Worm (Caenorhabditis elegans) whole organism, L1 larva: ENCODE results near the gene C47E12.3.

Experiments
- C34B4.2 ChIP-seq: sonication (generic microtip); optimal IDR thresholded peaks from 2 replicates; lab custom pipeline; 2017; ENCODE audit warnings: mild to moderate bottlenecking, missing genetic modification characterization, missing compliant biosample characterization
- F16B12.6 ChIP-seq: fragments of 150-350 bp; optimal IDR thresholded peaks from 2 replicates; lab custom pipeline; 2014; ENCODE audit warnings: missing biosample characterization, missing genetic modification characterization
- aly-2 ChIP-seq: fragments of 150-350 bp; optimal IDR thresholded peaks from 2 replicates; lab custom pipeline; 2014; ENCODE audit warnings: missing biosample characterization, missing genetic modification characterization
- ama-1 ChIP-seq: fragments of 150-350 bp; optimal IDR thresholded peaks from 2 replicates; lab custom pipeline; 2014
- ceh-63 ChIP-seq: fragments of 200-800 bp; sonication (Bioruptor generic); optimal IDR thresholded peaks from 2 replicates; lab custom pipeline; 2018; ENCODE audit warnings: mild to moderate bottlenecking, missing genetic modification characterization, missing compliant biosample characterization
- ceh-90 ChIP-seq: sonication (generic microtip); optimal IDR thresholded peaks from 2 replicates; lab custom pipeline; 2016; ENCODE audit warnings: missing genetic modification characterization, missing compliant biosample characterization
- dpl-1 ChIP-seq, 3 experiments: fragments of 150-350 bp in 2 of 3; sonication (generic microtip) in 1 of 3; optimal IDR thresholded peaks; 2 replicates each; lab custom pipeline; 2014 to 2017; ENCODE audit warnings: missing biosample characterization in 3 of 3, missing genetic modification characterization in 3 of 3, missing genetic modification reagents in 3 of 3
- dsc-1 ChIP-seq: sonication (generic microtip); optimal IDR thresholded peaks from 2 replicates; lab custom pipeline; 2016; ENCODE audit warnings: mild to moderate bottlenecking, missing genetic modification characterization, missing compliant biosample characterization
- efl-1 ChIP-seq, 4 experiments: fragments of 150-350 bp; optimal IDR thresholded peaks in 3 of 4; peaks in 1 of 4; 1 replicate in 1 of 4; 2 replicates in 3 of 4; lab custom pipeline; 2014; ENCODE audit warnings: missing biosample characterization in 2 of 4, missing genetic modification characterization in 2 of 4, missing genetic modification reagents in 2 of 4
- efl-3 ChIP-seq: fragments of 200-800 bp; sonication (Bioruptor generic); optimal IDR thresholded peaks from 2 replicates; lab custom pipeline; 2018; ENCODE audit warnings: mild to moderate bottlenecking, missing genetic modification characterization, missing compliant biosample characterization
- egl-13 ChIP-seq: sonication (generic microtip); optimal IDR thresholded peaks from 2 replicates; lab custom pipeline; 2016; ENCODE audit warnings: missing genotype, missing genetic modification reagents, missing genetic modification characterization, missing compliant biosample characterization
- egl-27 ChIP-seq, 2 experiments: fragments of 150-350 bp in 1 of 2; sonication (generic microtip); optimal IDR thresholded peaks; 3 replicates each; lab custom pipeline; 2017 to 2018; ENCODE audit warnings: missing biosample characterization in 2 of 2, missing genetic modification characterization in 2 of 2, missing genetic modification reagents in 2 of 2
- elt-2 ChIP-seq: sonication (generic microtip); optimal IDR thresholded peaks from 2 replicates; lab custom pipeline; 2016; ENCODE audit warnings: missing genetic modification characterization, mild to moderate bottlenecking, inconsistent platforms, missing compliant biosample characterization, missing genetic modification reagents
- ets-5 ChIP-seq: fragments of 200-800 bp; sonication (Bioruptor generic); IDR thresholded peaks from 2 replicates; pipeline ENCODE4 v1.3.6; 2022; ENCODE audit warnings: missing genetic modification characterization, missing compliant biosample characterization
- fkh-10 ChIP-seq: sonication (generic microtip); optimal IDR thresholded peaks from 2 replicates; lab custom pipeline; 2017; ENCODE audit warnings: missing biosample characterization, missing genetic modification reagents, missing genetic modification characterization
- fkh-4 ChIP-seq: sonication (generic microtip); optimal IDR thresholded peaks from 2 replicates; lab custom pipeline; 2016; ENCODE audit warnings: missing compliant biosample characterization, missing genetic modification characterization, borderline replicate concordance
- grh-1 ChIP-seq: fragments of 200-800 bp; sonication (Bioruptor generic); IDR thresholded peaks from 2 replicates; pipeline ENCODE4 v1.3.6; 2022; ENCODE audit warnings: missing genetic modification reagents, missing genetic modification characterization, missing compliant biosample characterization
- hlh-17 ChIP-seq: fragments of 200-800 bp; sonication (Bioruptor generic); optimal IDR thresholded peaks from 2 replicates; lab custom pipeline; 2018; ENCODE audit warnings: missing genetic modification characterization, mild to moderate bottlenecking, missing compliant biosample characterization, moderate library complexity, borderline replicate concordance
- isw-1 ChIP-seq: fragments of 200-800 bp; sonication (Bioruptor generic); IDR thresholded peaks from 2 replicates; pipeline ENCODE4 v1.3.6; 2022; ENCODE audit warnings: missing genetic modification characterization, missing compliant biosample characterization
- lin-13 ChIP-seq: fragments of 150-350 bp; optimal IDR thresholded peaks from 2 replicates; lab custom pipeline; 2014; ENCODE audit warnings: missing biosample characterization, missing genetic modification reagents, missing genetic modification characterization
- lin-15B ChIP-seq: fragments of 150-350 bp; sonication (generic microtip); optimal IDR thresholded peaks from 3 replicates; lab custom pipeline; 2014; ENCODE audit warnings: missing biosample characterization, missing genetic modification characterization
- lir-3 ChIP-seq: sonication (generic microtip); optimal IDR thresholded peaks from 2 replicates; lab custom pipeline; 2016; ENCODE audit warnings: mild to moderate bottlenecking, missing genetic modification characterization, moderate library complexity, missing compliant biosample characterization; ENCODE audit not compliant: poor library complexity
- lsy-2 ChIP-seq, 2 experiments: fragments of 150-350 bp; optimal IDR thresholded peaks; 2 replicates each; lab custom pipeline; 2014; ENCODE audit warnings: missing biosample characterization in 2 of 2, missing genetic modification characterization in 2 of 2
- mdl-1 ChIP-seq, 2 experiments: fragments of 150-350 bp; optimal IDR thresholded peaks; 2 replicates each; lab custom pipeline; 2014 to 2017; ENCODE audit warnings: missing biosample characterization in 2 of 2, missing genetic modification characterization in 2 of 2, inconsistent platforms in 1 of 2
- mep-1 ChIP-seq: fragments of 150-350 bp; optimal IDR thresholded peaks from 2 replicates; lab custom pipeline; 2014; ENCODE audit warnings: missing biosample characterization, missing genetic modification characterization
- nhr-11 ChIP-seq: fragments of 150-350 bp; optimal IDR thresholded peaks from 2 replicates; lab custom pipeline; 2014; ENCODE audit warnings: missing biosample characterization, missing genetic modification characterization
- nhr-12 ChIP-seq: sonication (generic microtip); optimal IDR thresholded peaks from 2 replicates; lab custom pipeline; 2017; ENCODE audit warnings: missing biosample characterization, missing genetic modification characterization
- nhr-20 ChIP-seq: sonication (generic microtip); optimal IDR thresholded peaks from 2 replicates; lab custom pipeline; 2016; ENCODE audit warnings: mild to moderate bottlenecking, missing genetic modification characterization, missing compliant biosample characterization
- nhr-47 ChIP-seq: sonication (generic microtip); optimal IDR thresholded peaks from 2 replicates; lab custom pipeline; 2016; ENCODE audit warnings: mild to moderate bottlenecking, missing genetic modification characterization, moderate library complexity, missing compliant biosample characterization
- nhr-84 ChIP-seq: sonication (generic microtip); optimal IDR thresholded peaks from 2 replicates; lab custom pipeline; 2017; ENCODE audit warnings: missing biosample characterization, missing genetic modification characterization
- pax-3 ChIP-seq: fragments of 200-800 bp; sonication (Bioruptor generic); optimal IDR thresholded peaks from 2 replicates; lab custom pipeline; 2018; ENCODE audit warnings: mild to moderate bottlenecking, missing genetic modification characterization, moderate library complexity, missing compliant biosample characterization
- pqm-1 ChIP-seq: sonication (generic microtip); optimal IDR thresholded peaks from 3 replicates; lab custom pipeline; 2017; ENCODE audit warnings: missing biosample characterization, missing genetic modification characterization
- rnt-1 ChIP-seq: sonication (generic microtip); optimal IDR thresholded peaks from 2 replicates; lab custom pipeline; 2016; ENCODE audit warnings: mild to moderate bottlenecking, missing genetic modification characterization, moderate library complexity, missing compliant biosample characterization
- snpc-4 ChIP-seq: fragments of 150-350 bp; optimal IDR thresholded peaks from 2 replicates; lab custom pipeline; 2014; ENCODE audit warnings: missing biosample characterization, missing genetic modification characterization
- sup-37 ChIP-seq: fragments of 200-800 bp; sonication (Bioruptor generic); optimal IDR thresholded peaks from 2 replicates; lab custom pipeline; 2018; ENCODE audit warnings: mild to moderate bottlenecking, missing genetic modification characterization, missing compliant biosample characterization
- tbx-2 ChIP-seq: sonication (generic microtip); optimal IDR thresholded peaks from 2 replicates; lab custom pipeline; 2016; ENCODE audit warnings: missing genetic modification characterization, missing compliant biosample characterization
- unc-62 ChIP-seq: fragments of 150-350 bp; optimal IDR thresholded peaks from 2 replicates; lab custom pipeline; 2014; ENCODE audit warnings: missing biosample characterization, missing genetic modification reagents, missing genetic modification characterization
- unc-98 ChIP-seq: fragments of 200-800 bp; sonication (Bioruptor generic); IDR thresholded peaks from 2 replicates; pipeline ENCODE4 v1.3.6; 2022; ENCODE audit warnings: missing genetic modification characterization, missing compliant biosample characterization
- xbp-1 ChIP-seq: sonication (generic microtip); optimal IDR thresholded peaks from 2 replicates; lab custom pipeline; 2016; ENCODE audit warnings: missing genetic modification characterization, missing compliant biosample characterization
- ztf-11 ChIP-seq, 2 experiments: sonication (generic microtip); optimal IDR thresholded peaks; 2 replicates each; lab custom pipeline; 2016 to 2017; ENCODE audit warnings: missing genetic modification characterization in 2 of 2, missing biosample characterization in 1 of 2, missing compliant biosample characterization in 1 of 2
- ztf-4 ChIP-seq: fragments of 150-350 bp; optimal IDR thresholded peaks from 2 replicates; lab custom pipeline; 2014; ENCODE audit warnings: missing biosample characterization, missing genetic modification characterization

The C47E12.3 gene

DNA sequence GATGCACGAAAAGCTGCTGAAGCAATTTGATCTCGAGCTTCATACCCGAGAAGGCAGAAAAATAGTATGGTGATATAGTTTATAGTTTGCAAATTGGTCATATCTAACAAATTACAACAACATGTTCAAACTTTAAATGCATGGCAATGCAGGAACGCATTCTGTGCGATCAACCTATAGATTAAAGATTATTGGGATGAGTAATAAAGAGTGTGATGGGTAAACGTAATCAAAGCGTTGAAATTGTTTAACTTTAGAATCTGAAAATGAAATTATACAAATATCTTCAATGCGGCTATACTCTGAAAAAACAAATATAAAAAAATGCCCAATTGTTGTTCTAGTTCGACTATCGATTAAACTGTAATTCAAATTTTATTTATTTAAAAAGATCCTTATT is 25.4 kb downstream of the C47E12.3 start, which contains the start of gene C47E12.14:
C47E12.14 (minus strand) TSS at position 101 of the 400 bp plus-strand sequence.
- no peak for TF ChIP-seq unc-98 (GFP tag; lab: Robert Waterston, UW)
- no peak for TF ChIP-seq dpl-1 (GFP tag; optimal IDR thresholded peaks at IDR 0.05; lab: Kevin White, UChicago)
- no peak for TF ChIP-seq lin-15B (tag; lab: Kevin White, UChicago)
- no peak for TF ChIP-seq snpc-4 (tag; lab: Kevin White, UChicago)
- TF ChIP-seq mep-1 (tag; lab: Kevin White, UChicago): no peak
- no peak for TF ChIP-seq ets-5
- TF ChIP-seq unc-62 (GFP tag; lab: Kevin White, UChicago): no peak
- TF ChIP-seq dsc-1: no peak
- TF ChIP-seq aly-2 (tag; lab: Kevin White, UChicago): no peak
- no peak for TF ChIP-seq C34B4.2 (tag; lab: Kevin White, UChicago)
- TF ChIP-seq efl-1 (optimal IDR thresholded peaks at IDR 0.05; lab: Kevin White, UChicago): no peak
- TF ChIP-seq efl-1 (GFP tag; optimal IDR thresholded peaks at IDR 0.05 in 1 of 2; lab: Kevin White, UChicago): no peak
- TF ChIP-seq elt-2: no peak
- TF ChIP-seq ama-1 (lab: Kevin White, UChicago): no peak
- no peak for TF ChIP-seq pqm-1 (tag; lab: Kevin White, UChicago)
- TF ChIP-seq isw-1 (GFP tag; lab: Robert Waterston, UW): no peak
- no peak for TF ChIP-seq lsy-2 (tag; optimal IDR thresholded peaks at IDR 0.05; lab: Kevin White, UChicago)

DNA sequence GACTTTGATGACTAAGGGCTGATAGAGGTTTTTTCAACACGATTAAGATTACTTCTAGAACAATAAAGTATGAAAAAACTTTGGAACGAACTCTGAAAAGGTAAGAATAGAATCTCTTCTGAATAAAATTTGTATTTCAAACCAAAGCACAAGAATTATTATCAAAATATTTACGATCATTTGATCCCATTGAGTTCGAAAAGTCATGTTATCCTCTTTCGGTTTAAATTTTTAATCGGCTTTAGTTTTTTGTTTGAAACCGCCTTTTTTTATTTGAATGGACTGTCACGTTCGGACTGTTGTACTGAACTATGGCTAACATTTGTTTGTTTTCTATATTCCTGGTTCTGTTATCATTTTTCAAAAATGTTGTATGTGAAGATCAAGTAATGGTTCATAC is 27.3 kb downstream of the C47E12.3 start, which contains the start of gene C47E12.9:
C47E12.9 (plus strand) TSS at position 301 of the 400 bp plus-strand sequence.
- TF ChIP-seq ceh-63 (GFP tag; lab: Kevin White, UChicago) (no peak), unc-98 (GFP tag; lab: Robert Waterston, UW) (no peak), ceh-90 (tag; lab: Kevin White, UChicago) (no peak), hlh-17 (GFP tag; lab: Kevin White, UChicago) (no peak), fkh-10 (no peak)
- TF ChIP-seq, all 84 proteins: peak for 0

- TF ChIP-seq fkh-4 (tag; lab: Kevin White, UChicago) (no peak), snpc-4 (tag; lab: Kevin White, UChicago) (no peak), isw-1 (GFP tag; lab: Robert Waterston, UW) (no peak), ceh-63 (GFP tag; lab: Kevin White, UChicago) (no peak), F16B12.6 (tag; lab: Kevin White, UChicago) (no peak), mep-1 (tag; lab: Kevin White, UChicago) (no peak), nhr-11 (tag; lab: Kevin White, UChicago) (no peak), lin-13 (GFP tag; lab: Kevin White, UChicago) (no peak), pax-3 (no peak), nhr-20 (tag; lab: Kevin White, UChicago) (no peak), nhr-47 (tag; lab: Kevin White, UChicago) (no peak), xbp-1 (tag; lab: Kevin White, UChicago) (no peak), mdl-1 (tag; optimal IDR thresholded peaks at IDR 0.05; lab: Kevin White, UChicago) (no peak), ztf-4 (tag; lab: Kevin White, UChicago) (no peak)
Observed at ce11 chrIV:9972629-9973028, 29.0 kb downstream of the C47E12.3 start, which contains the start of the genes C47E12.12 and C47E12.10. C47E12.12 (minus strand) TSS chrIV:9972729. C47E12.10 (plus strand) TSS chrIV:9972800.

ce11 chrIV:9969081-9969480 is 32.6 kb downstream of the C47E12.3 start, which contains the start of the genes kin-5 and C47E12.11:
kin-5 (minus strand) TSS chrIV:9969181.
C47E12.11 (plus strand) TSS chrIV:9969400.
- TF ChIP-seq egl-13 (tag; lab: Kevin White, UChicago) (no peak), tbx-2 (tag; lab: Kevin White, UChicago) (no peak), lir-3 (tag; lab: Kevin White, UChicago) (no peak), grh-1 (GFP tag; lab: Robert Waterston, UW) (no peak), dsc-1 (no peak), nhr-47 (tag; lab: Kevin White, UChicago) (no peak), sup-37 (no peak), nhr-84 (tag; lab: Kevin White, UChicago) (no peak), isw-1 (GFP tag; lab: Robert Waterston, UW) (no peak), egl-27 (tag; optimal IDR thresholded peaks at IDR 0.05; lab: Kevin White, UChicago) (no peak), nhr-12 (tag; lab: Kevin White, UChicago) (no peak), ztf-11 (tag; optimal IDR thresholded peaks at IDR 0.05; lab: Kevin White, UChicago) (no peak), ama-1 (lab: Kevin White, UChicago) (no peak), rnt-1 (no peak), efl-3 (GFP tag; lab: Kevin White, UChicago) (no peak), efl-1 (optimal IDR thresholded peaks at IDR 0.05; lab: Kevin White, UChicago) (no peak), efl-1 (GFP tag; optimal IDR thresholded peaks at IDR 0.05 in 1 of 2; lab: Kevin White, UChicago) (no peak)
